Worm (Caenorhabditis elegans) whole organism, mixed stage, embryonic: ENCODE results near the gene ifet-1.

Experiments used
- M03D4.4 ChIP-seq: sonication (generic microtip); optimal IDR thresholded peaks from 2 replicates; lab custom pipeline; 2017; ENCODE audit warnings: mild to moderate bottlenecking, missing genetic modification characterization, missing compliant biosample characterization
- bed-3 ChIP-seq: fragments of 200-800 bp; sonication (Bioruptor generic); optimal IDR thresholded peaks from 3 replicates; lab custom pipeline; 2018; ENCODE audit warnings: mild to moderate bottlenecking, missing genetic modification characterization, moderate library complexity, missing compliant biosample characterization
- blmp-1 ChIP-seq: fragments of 150-350 bp; optimal IDR thresholded peaks from 2 replicates; lab custom pipeline; 2014; ENCODE audit warnings: missing biosample characterization, missing genetic modification characterization
- ceh-39 ChIP-seq: fragments of 150-350 bp; optimal IDR thresholded peaks from 2 replicates; lab custom pipeline; 2014; ENCODE audit warnings: missing biosample characterization, missing genetic modification characterization
- ceh-43 ChIP-seq: fragments of 200-800 bp; sonication (Bioruptor generic); optimal IDR thresholded peaks from 2 replicates; lab custom pipeline; 2018; ENCODE audit warnings: mild to moderate bottlenecking, missing genetic modification characterization, moderate library complexity, missing compliant biosample characterization
- cnd-1 ChIP-seq: fragments of 200-800 bp; sonication (Bioruptor generic); optimal IDR thresholded peaks from 2 replicates; lab custom pipeline; 2018; ENCODE audit warnings: mild to moderate bottlenecking, missing genetic modification characterization, missing compliant biosample characterization
- drap-1 ChIP-seq: fragments of 200-800 bp; sonication (Bioruptor generic); optimal IDR thresholded peaks from 3 replicates; lab custom pipeline; 2018; ENCODE audit warnings: mild to moderate bottlenecking, missing genetic modification characterization, missing compliant biosample characterization
- elt-1 ChIP-seq: sonication (generic microtip); optimal IDR thresholded peaks from 2 replicates; lab custom pipeline; 2017; ENCODE audit warnings: missing genetic modification characterization, mild to moderate bottlenecking, missing compliant biosample characterization, antibody characterized with exemption, moderate library complexity, borderline replicate concordance; ENCODE audit not compliant: insufficient read depth
- elt-3 ChIP-seq: fragments of 150-350 bp; optimal IDR thresholded peaks from 2 replicates; lab custom pipeline; 2014; ENCODE audit warnings: missing biosample characterization, missing genetic modification characterization
- flh-1 ChIP-seq: fragments of 200-800 bp; sonication (Bioruptor generic); optimal IDR thresholded peaks from 2 replicates; lab custom pipeline; 2018; ENCODE audit warnings: mild to moderate bottlenecking, missing genetic modification characterization, moderate library complexity, missing compliant biosample characterization
- ham-2 ChIP-seq: fragments of 200-800 bp; sonication (Bioruptor generic); optimal IDR thresholded peaks from 2 replicates; lab custom pipeline; 2018; ENCODE audit warnings: mild to moderate bottlenecking, missing genetic modification characterization, missing compliant biosample characterization
- hlh-1 ChIP-seq: fragments of 150-350 bp; optimal IDR thresholded peaks from 2 replicates; lab custom pipeline; 2014; ENCODE audit warnings: missing biosample characterization, missing genetic modification reagents, missing genetic modification characterization
- lin-13 ChIP-seq: fragments of 150-350 bp; optimal IDR thresholded peaks from 2 replicates; lab custom pipeline; 2014; ENCODE audit warnings: missing biosample characterization, missing genetic modification characterization
- lin-32 ChIP-seq: fragments of 200-800 bp; sonication (Bioruptor generic); optimal IDR thresholded peaks from 2 replicates; lab custom pipeline; 2018; ENCODE audit warnings: mild to moderate bottlenecking, missing genetic modification characterization, missing compliant biosample characterization
- lsy-2 ChIP-seq: fragments of 150-350 bp; optimal IDR thresholded peaks from 2 replicates; lab custom pipeline; 2014; ENCODE audit warnings: missing biosample characterization, missing genetic modification characterization
- mab-5 ChIP-seq: fragments of 150-350 bp; optimal IDR thresholded peaks from 2 replicates; lab custom pipeline; 2014; ENCODE audit warnings: missing biosample characterization, missing genetic modification characterization
- mep-1 ChIP-seq: fragments of 150-350 bp; optimal IDR thresholded peaks from 2 replicates; lab custom pipeline; 2017; ENCODE audit warnings: missing biosample characterization, missing genetic modification reagents, missing genetic modification characterization, inconsistent platforms
- mls-2 ChIP-seq: sonication (generic microtip); optimal IDR thresholded peaks from 2 replicates; lab custom pipeline; 2016; ENCODE audit warnings: mild to moderate bottlenecking, missing genetic modification characterization, moderate library complexity, missing compliant biosample characterization
- nhr-12 ChIP-seq: fragments of 150-350 bp; optimal IDR thresholded peaks from 2 replicates; lab custom pipeline; 2014; ENCODE audit warnings: missing biosample characterization, missing genetic modification characterization
- nhr-2 ChIP-seq: fragments of 150-350 bp; optimal IDR thresholded peaks from 2 replicates; lab custom pipeline; 2014; ENCODE audit warnings: missing biosample characterization, missing genetic modification characterization
- nhr-237 ChIP-seq: fragments of 150-350 bp; optimal IDR thresholded peaks from 2 replicates; lab custom pipeline; 2014; ENCODE audit warnings: missing biosample characterization, missing genetic modification characterization
- nhr-28 ChIP-seq: fragments of 150-350 bp; optimal IDR thresholded peaks from 2 replicates; lab custom pipeline; 2014; ENCODE audit warnings: missing biosample characterization, missing genetic modification characterization
- nhr-76 ChIP-seq: sonication (generic microtip); optimal IDR thresholded peaks from 2 replicates; lab custom pipeline; 2017; ENCODE audit warnings: missing biosample characterization, missing genetic modification characterization
- pha-4 ChIP-seq: fragments of 150-350 bp; optimal IDR thresholded peaks from 2 replicates; lab custom pipeline; 2018; ENCODE audit warnings: missing biosample characterization, missing genetic modification reagents, missing genetic modification characterization
- sem-2 ChIP-seq: fragments of 200-800 bp; sonication (Bioruptor generic); optimal IDR thresholded peaks from 2 replicates; lab custom pipeline; 2018; ENCODE audit warnings: mild to moderate bottlenecking, missing genetic modification characterization, missing compliant biosample characterization
- snpc-4 ChIP-seq: fragments of 150-350 bp; optimal IDR thresholded peaks from 2 replicates; lab custom pipeline; 2014; ENCODE audit warnings: missing biosample characterization, missing genetic modification characterization
- sptf-1 ChIP-seq: sonication (generic microtip); optimal IDR thresholded peaks from 2 replicates; lab custom pipeline; 2017; ENCODE audit warnings: mild to moderate bottlenecking, missing genetic modification characterization, moderate library complexity, missing compliant biosample characterization
- tbx-8 ChIP-seq: fragments of 200-800 bp; sonication (Bioruptor generic); optimal IDR thresholded peaks from 2 replicates; lab custom pipeline; 2018; ENCODE audit warnings: mild to moderate bottlenecking, missing genetic modification characterization, moderate library complexity, missing compliant biosample characterization
- unc-120 ChIP-seq: sonication (generic microtip); optimal IDR thresholded peaks from 2 replicates; lab custom pipeline; 2017; ENCODE audit warnings: missing genetic modification characterization, missing compliant biosample characterization; ENCODE audit not compliant: poor library complexity, severe bottlenecking
- unc-39 ChIP-seq: fragments of 150-350 bp; optimal IDR thresholded peaks from 2 replicates; lab custom pipeline; 2014; ENCODE audit warnings: missing biosample characterization, missing genetic modification characterization
- unc-62 ChIP-seq: fragments of 150-350 bp; optimal IDR thresholded peaks from 2 replicates; lab custom pipeline; 2014; ENCODE audit warnings: missing biosample characterization, missing genetic modification reagents, missing genetic modification characterization
- zip-8 ChIP-seq: fragments of 150-350 bp; optimal IDR thresholded peaks from 2 replicates; lab custom pipeline; 2014; ENCODE audit warnings: missing biosample characterization, missing genetic modification characterization

The ifet-1 gene

DNA sequence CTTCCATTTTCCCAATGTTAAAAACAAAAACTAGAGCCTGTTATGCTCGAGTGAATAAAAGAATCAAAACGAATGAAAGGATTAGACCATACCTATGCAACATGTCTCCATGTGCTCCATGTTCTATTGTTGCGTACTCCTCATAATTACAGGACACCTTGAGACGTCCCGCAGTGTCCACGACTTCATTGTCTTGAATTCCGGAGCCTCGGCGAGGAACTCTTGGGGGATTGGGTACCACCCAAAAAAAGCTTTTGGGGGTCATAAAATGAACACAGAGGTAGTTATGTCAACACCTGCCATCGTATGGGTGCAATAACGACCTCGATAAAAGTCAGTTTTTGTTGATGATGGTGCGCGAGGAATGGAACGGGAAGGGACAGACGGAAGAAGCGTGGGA is 20.0 kb downstream of the ifet-1 start:
- TF ChIP-seq lsy-2 (tag; lab: Kevin White, UChicago) (no peak), cnd-1 (peak; percentile 7), nhr-2 (peak; percentile 17), zip-8 (peak; percentile 4), blmp-1 (tag; lab: Kevin White, UChicago) (no peak), lin-32 (peak; percentile 52), tbx-8 (GFP tag; lab: Kevin White, UChicago) (no peak), flh-1 (no peak), ceh-43 (GFP tag; lab: Kevin White, UChicago) (peak; percentile 62)

ce11 chrIII:4453768-4454167 is 21.2 kb downstream of the ifet-1 start:
- peak; percentile 34 for TF ChIP-seq nhr-2
- TF ChIP-seq nhr-76 (tag; lab: Kevin White, UChicago) = no peak
- TF ChIP-seq pha-4 (tag; lab: Kevin White, UChicago) = no peak
- no peak for TF ChIP-seq nhr-12 (tag; lab: Kevin White, UChicago)
- no peak for TF ChIP-seq flh-1
- TF ChIP-seq nhr-28 (tag; lab: Kevin White, UChicago) = no peak
- TF ChIP-seq nhr-237 (tag; lab: Kevin White, UChicago) = no peak
- TF ChIP-seq mep-1 = no peak
- peak; percentile 93 for TF ChIP-seq elt-1
- no peak for TF ChIP-seq sem-2 (GFP tag; lab: Kevin White, UChicago)
- peak; percentile 82 for TF ChIP-seq unc-62 (GFP tag; lab: Kevin White, UChicago)
- no peak for TF ChIP-seq mab-5 (tag; lab: Kevin White, UChicago)
- TF ChIP-seq unc-39 = no peak

ce11 chrIII:4453301-4453700 is 21.6 kb downstream of the ifet-1 start:
- TF ChIP-seq cnd-1 = no peak
- TF ChIP-seq ceh-39 (tag; lab: Kevin White, UChicago) = no peak
- no peak for TF ChIP-seq unc-120 (tag; lab: Kevin White, UChicago)
- TF ChIP-seq hlh-1 (tag; lab: Kevin White, UChicago) = no peak
- no peak for TF ChIP-seq snpc-4 (tag; lab: Kevin White, UChicago)
- no peak for TF ChIP-seq mep-1
- TF ChIP-seq nhr-2 = no peak
- TF ChIP-seq M03D4.4 = no peak
- no peak for TF ChIP-seq nhr-76 (tag; lab: Kevin White, UChicago)
- no peak for TF ChIP-seq bed-3 (GFP tag; lab: Kevin White, UChicago)
- TF ChIP-seq lsy-2 (tag; lab: Kevin White, UChicago) = no peak
- TF ChIP-seq lin-13 = no peak
- no peak for TF ChIP-seq unc-39
- no peak for TF ChIP-seq drap-1
- no peak for TF ChIP-seq elt-3
- no peak for TF ChIP-seq ham-2 (GFP tag; lab: Kevin White, UChicago)
- TF ChIP-seq, all 35 proteins: peak for 0

- TF ChIP-seq zip-8 (no peak), unc-120 (tag; lab: Kevin White, UChicago) (no peak), ceh-43 (GFP tag; lab: Kevin White, UChicago) (peak; percentile 99), mls-2 (peak; percentile 30), nhr-2 (no peak)
Measured at ce11 chrIII:4452749-4453148, 22.2 kb downstream of the ifet-1 start.

- peak; percentile 44 for TF ChIP-seq ham-2 (GFP tag; lab: Kevin White, UChicago)
- TF ChIP-seq ceh-43 (GFP tag; lab: Kevin White, UChicago) = peak; percentile 99
- TF ChIP-seq ceh-39 (tag; lab: Kevin White, UChicago) = no peak
- peak; percentile 39 for TF ChIP-seq sptf-1 (tag; lab: Kevin White, UChicago)
- TF ChIP-seq mls-2 = peak; percentile 50
- TF ChIP-seq lsy-2 (tag; lab: Kevin White, UChicago) = peak; percentile 71
- TF ChIP-seq, all 35 proteins: peak for 5
Measured at ce11 chrIII:4450773-4451423, 24.1 kb downstream of the ifet-1 start.
